Worm (Caenorhabditis elegans) whole organism, L4 larva: ENCODE data around the gene yju-2.

Source experiments
- D1046.2 ChIP-seq: fragments of 200-800 bp; sonication (Bioruptor generic); IDR thresholded peaks from 2 replicates; pipeline ENCODE4 v1.3.6; 2022; ENCODE audit warnings: missing genetic modification characterization, missing compliant biosample characterization
- F37D6.2 ChIP-seq: sonication (generic microtip); optimal IDR thresholded peaks from 2 replicates; lab custom pipeline; 2016; ENCODE audit warnings: mild to moderate bottlenecking, missing genetic modification characterization, missing compliant biosample characterization
- F44E2.7 ChIP-seq: fragments of 200-800 bp; sonication (Bioruptor generic); IDR thresholded peaks from 2 replicates; pipeline ENCODE4 v2.1.2; 2022; ENCODE audit warnings: missing genetic modification characterization, missing compliant biosample characterization
- R02D3.7 ChIP-seq: fragments of 150-350 bp; sonication (generic microtip); optimal IDR thresholded peaks from 3 replicates; lab custom pipeline; 2014; ENCODE audit warnings: missing biosample characterization, missing genetic modification characterization
- T20F7.1 ChIP-seq: fragments of 200-800 bp; sonication (Bioruptor generic); optimal IDR thresholded peaks from 2 replicates; lab custom pipeline; 2018; ENCODE audit warnings: mild to moderate bottlenecking, missing genetic modification characterization, missing compliant biosample characterization
- T26A8.4 ChIP-seq: fragments of 200-800 bp; sonication (Bioruptor generic); IDR thresholded peaks from 2 replicates; pipeline ENCODE4 v1.3.6; 2022; ENCODE audit warnings: missing genetic modification characterization, missing compliant biosample characterization
- Y48G9A.11 ChIP-seq: fragments of 200-800 bp; sonication (Bioruptor generic); IDR thresholded peaks from 2 replicates; pipeline ENCODE4 v1.3.6; 2022; ENCODE audit warnings: missing genetic modification reagents, missing genetic modification characterization, missing compliant biosample characterization
- ZK546.5 ChIP-seq, 2 experiments: sonication (generic microtip); optimal IDR thresholded peaks; 2 replicates each; lab custom pipeline; 2017; ENCODE audit warnings: missing biosample characterization in 2 of 2, missing genetic modification characterization in 2 of 2
- aha-1 ChIP-seq: fragments of 150-350 bp; peaks from one replicate; lab custom pipeline; 2014; ENCODE audit warnings: missing biosample characterization, missing genetic modification characterization
- ama-1 ChIP-seq: fragments of 150-350 bp; optimal IDR thresholded peaks from 2 replicates; lab custom pipeline; 2014; ENCODE audit warnings: inconsistent platforms, mixed read lengths
- arid-1 ChIP-seq: fragments of 200-800 bp; sonication (Bioruptor generic); conservative IDR thresholded peaks from 2 replicates; pipeline ENCODE4 v1.3.6; 2022; ENCODE audit warnings: missing genetic modification reagents, missing genetic modification characterization, missing compliant biosample characterization
- ceh-28 ChIP-seq: fragments of 150-350 bp; optimal IDR thresholded peaks from 2 replicates; lab custom pipeline; 2014; ENCODE audit warnings: missing biosample characterization, missing genetic modification reagents, missing genetic modification characterization
- ceh-44 ChIP-seq: fragments of 200-800 bp; sonication (Bioruptor generic); IDR thresholded peaks from 2 replicates; pipeline ENCODE4 v1.3.6; 2022; ENCODE audit warnings: missing genetic modification reagents, missing genetic modification characterization, missing compliant biosample characterization
- dmd-8 ChIP-seq: fragments of 200-800 bp; sonication (Bioruptor generic); IDR thresholded peaks from 2 replicates; pipeline ENCODE4 v1.3.6; 2022; ENCODE audit warnings: missing genetic modification characterization, missing compliant biosample characterization
- dmd-9 ChIP-seq: fragments of 200-800 bp; sonication (Bioruptor generic); IDR thresholded peaks from 2 replicates; pipeline ENCODE4 v1.3.6; 2022; ENCODE audit warnings: missing genetic modification reagents, missing genetic modification characterization, missing compliant biosample characterization
- duxl-1 ChIP-seq: sonication (generic microtip); optimal IDR thresholded peaks from 2 replicates; lab custom pipeline; 2016; ENCODE audit warnings: mild to moderate bottlenecking, missing genetic modification characterization, moderate library complexity, missing compliant biosample characterization; ENCODE audit not compliant: poor library complexity
- dve-1 ChIP-seq: sonication (generic microtip); optimal IDR thresholded peaks from 2 replicates; lab custom pipeline; 2017; ENCODE audit warnings: antibody characterized with exemption, mild to moderate bottlenecking, missing genetic modification characterization, missing compliant biosample characterization; ENCODE audit not compliant: insufficient read depth
- egl-43 ChIP-seq: fragments of 200-800 bp; sonication (Bioruptor generic); IDR thresholded peaks from 2 replicates; pipeline ENCODE4 v1.3.6; 2022; ENCODE audit warnings: missing genetic modification reagents, missing genetic modification characterization, missing compliant biosample characterization
- fkh-10 ChIP-seq: fragments of 150-350 bp; optimal IDR thresholded peaks from 2 replicates; lab custom pipeline; 2014; ENCODE audit warnings: missing biosample characterization, missing genetic modification reagents, missing genetic modification characterization
- hlh-11 ChIP-seq: fragments of 200-800 bp; sonication (Bioruptor generic); optimal IDR thresholded peaks from 2 replicates; lab custom pipeline; 2018; ENCODE audit warnings: mild to moderate bottlenecking, missing genetic modification characterization, missing compliant biosample characterization
- hlh-30 ChIP-seq: sonication (generic microtip); optimal IDR thresholded peaks from 2 replicates; lab custom pipeline; 2017; ENCODE audit warnings: antibody characterized with exemption, mild to moderate bottlenecking, missing genetic modification characterization, missing compliant biosample characterization; ENCODE audit not compliant: insufficient read depth
- jun-1 ChIP-seq: fragments of 150-350 bp; optimal IDR thresholded peaks from 2 replicates; lab custom pipeline; 2014; ENCODE audit warnings: missing biosample characterization, missing genetic modification reagents, missing genetic modification characterization
- lin-29 ChIP-seq: fragments of 200-800 bp; sonication (Bioruptor generic); IDR thresholded peaks from 2 replicates; pipeline ENCODE4 v1.3.6; 2022; ENCODE audit warnings: missing genetic modification reagents, missing genetic modification characterization, missing compliant biosample characterization
- lin-39 ChIP-seq: fragments of 150-350 bp; optimal IDR thresholded peaks from 2 replicates; lab custom pipeline; 2014; ENCODE audit warnings: missing biosample characterization, missing genetic modification reagents, missing genetic modification characterization
- madf-5 ChIP-seq, 2 experiments: fragments of 200-800 bp; sonication (Bioruptor generic); IDR thresholded peaks; 2 replicates each; pipeline ENCODE4 v1.3.6; 2022; ENCODE audit warnings: missing compliant biosample characterization in 2 of 2, missing genetic modification characterization in 2 of 2
- mdt-29 ChIP-seq: fragments of 200-800 bp; sonication (Bioruptor generic); IDR thresholded peaks from 2 replicates; pipeline ENCODE4 v1.3.6; 2022; ENCODE audit warnings: missing genetic modification reagents, missing genetic modification characterization, missing compliant biosample characterization
- mes-2 ChIP-seq: sonication (generic microtip); optimal IDR thresholded peaks from 2 replicates; lab custom pipeline; 2016; ENCODE audit warnings: missing genotype, mild to moderate bottlenecking, missing genetic modification characterization, missing compliant biosample characterization; ENCODE audit not compliant: poor library complexity, severe bottlenecking
- nhr-102 ChIP-seq: sonication (generic microtip); optimal IDR thresholded peaks from 2 replicates; lab custom pipeline; 2016; ENCODE audit warnings: mild to moderate bottlenecking, missing genetic modification characterization, moderate library complexity, missing compliant biosample characterization
- nhr-28 ChIP-seq: fragments of 150-350 bp; optimal IDR thresholded peaks from 2 replicates; lab custom pipeline; 2014; ENCODE audit warnings: missing biosample characterization, missing genetic modification characterization
- nhr-6 ChIP-seq: fragments of 150-350 bp; optimal IDR thresholded peaks from 2 replicates; lab custom pipeline; 2014; ENCODE audit warnings: missing biosample characterization, missing genetic modification characterization
- nhr-76 ChIP-seq: fragments of 150-350 bp; optimal IDR thresholded peaks from 2 replicates; lab custom pipeline; 2014; ENCODE audit warnings: missing biosample characterization, missing genetic modification characterization
- pqm-1 ChIP-seq: sonication (generic microtip); optimal IDR thresholded peaks from 2 replicates; lab custom pipeline; 2017; ENCODE audit warnings: missing biosample characterization, missing genetic modification characterization
- rbr-2 ChIP-seq: sonication (generic microtip); optimal IDR thresholded peaks from 2 replicates; lab custom pipeline; 2016; ENCODE audit warnings: missing genotype, missing genetic modification characterization, missing compliant biosample characterization
- saeg-2 ChIP-seq: fragments of 200-800 bp; sonication (Bioruptor generic); IDR thresholded peaks from 2 replicates; pipeline ENCODE4 v1.3.6; 2022; ENCODE audit warnings: missing genetic modification reagents, missing genetic modification characterization, missing compliant biosample characterization
- tra-1 ChIP-seq: fragments of 200-800 bp; sonication (Bioruptor generic); IDR thresholded peaks from 2 replicates; pipeline ENCODE4 v1.3.6; 2022; ENCODE audit warnings: missing genetic modification reagents, missing genetic modification characterization, missing compliant biosample characterization
- unc-130 ChIP-seq: sonication (generic microtip); optimal IDR thresholded peaks from 2 replicates; lab custom pipeline; 2016; ENCODE audit warnings: missing genetic modification reagents, missing genetic modification characterization, missing compliant biosample characterization
- unc-62 ChIP-seq, 3 experiments: fragments of 150-350 bp in 1 of 3; sonication (generic microtip); optimal IDR thresholded peaks in 2 of 3; peaks in 1 of 3; 1 replicate in 1 of 3; 2 replicates in 2 of 3; lab custom pipeline; 2014 to 2017; ENCODE audit warnings: missing biosample characterization in 3 of 3, missing genetic modification characterization in 3 of 3, missing genetic modification reagents in 3 of 3, missing genotype in 1 of 3
- zfp-2 ChIP-seq: sonication (generic microtip); optimal IDR thresholded peaks from 2 replicates; lab custom pipeline; 2016; ENCODE audit warnings: mild to moderate bottlenecking, missing genetic modification characterization, missing compliant biosample characterization
- zip-2 ChIP-seq: fragments of 150-350 bp; optimal IDR thresholded peaks from 2 replicates; lab custom pipeline; 2014; ENCODE audit warnings: missing biosample characterization, missing genetic modification characterization
- ztf-7 ChIP-seq: fragments of 150-350 bp; optimal IDR thresholded peaks from 2 replicates; lab custom pipeline; 2014; ENCODE audit warnings: missing biosample characterization, missing genetic modification characterization

Gene yju-2

DNA sequence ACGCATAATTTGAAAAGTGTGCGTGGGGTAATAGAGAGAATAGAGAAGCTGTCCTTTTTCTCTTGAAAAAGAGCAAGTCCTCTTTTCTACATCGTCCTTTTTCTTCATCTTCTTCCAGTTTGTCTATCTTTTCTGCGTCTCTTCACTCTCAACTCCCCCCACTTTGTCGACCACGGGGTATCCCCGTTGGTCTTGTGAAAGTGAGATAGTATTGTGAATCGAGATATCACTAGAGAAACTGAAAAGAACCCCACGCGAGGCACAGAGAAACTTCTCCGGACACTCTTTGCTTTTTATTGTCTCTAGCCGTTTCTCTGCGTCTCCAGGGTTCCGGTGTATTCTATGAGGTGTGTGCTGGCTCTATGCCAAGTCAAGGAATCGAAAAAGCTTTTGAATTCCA lies 28.5 kb upstream of the yju-2 start (continued):
- TF ChIP-seq F37D6.2, result peak; percentile 80
- TF ChIP-seq R02D3.7, result no peak
- TF ChIP-seq F44E2.7 (GFP tag; lab: Robert Waterston, UW), result no peak
- TF ChIP-seq pqm-1 (tag; lab: Kevin White, UChicago), result peak; percentile 39
- 0 out of 2 replicates have a peak, but pooled peaks have one; percentile 18 for TF ChIP-seq lin-29 (GFP tag; lab: Robert Waterston, UW)
- TF ChIP-seq rbr-2 (tag; lab: Kevin White, UChicago), result peak; percentile 92
- peak; percentile 89 for TF ChIP-seq T26A8.4 (GFP tag; lab: Robert Waterston, UW)
- peak; percentile 77 for TF ChIP-seq T20F7.1 (GFP tag; lab: Kevin White, UChicago)
- peak; percentile 92 for TF ChIP-seq nhr-28 (tag; lab: Kevin White, UChicago)
- peak; percentile 54 for TF ChIP-seq nhr-76 (tag; lab: Kevin White, UChicago)
- peak; percentile 60 for TF ChIP-seq arid-1 (GFP tag; lab: Robert Waterston, UW)
- TF ChIP-seq ceh-28 (tag; lab: Kevin White, UChicago), result peak; percentile 27
- peak; percentile 63 for TF ChIP-seq duxl-1 (tag; lab: Kevin White, UChicago)
- TF ChIP-seq dmd-9 (GFP tag; lab: Robert Waterston, UW), result peak; percentile 64; the same call in 1 of the 2 replicates
- TF ChIP-seq hlh-30, result peak; percentile 98

DNA sequence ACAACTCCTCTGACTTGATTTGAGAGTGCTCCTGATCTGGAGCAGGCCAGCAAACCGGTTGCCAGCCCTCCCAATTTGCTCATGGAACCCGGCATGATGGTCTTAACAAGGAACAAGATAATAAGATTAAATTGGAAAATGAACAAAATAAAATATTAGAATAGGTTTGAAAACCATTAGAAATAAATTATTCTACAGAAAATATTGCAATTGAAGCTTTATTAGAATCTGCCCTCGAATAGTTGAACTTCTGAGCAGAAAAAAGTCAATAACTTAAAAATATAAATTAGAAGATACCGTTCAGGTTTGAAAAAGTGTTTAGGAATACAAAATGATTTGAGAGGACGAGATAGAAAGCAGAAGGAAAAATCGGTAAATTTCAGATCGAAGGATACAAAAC lies 25.4 kb upstream of the yju-2 start, which contains the start of gene nuo-4:
nuo-4 (minus strand) TSS at position 101 of the 400 bp plus-strand sequence.
- no peak for TF ChIP-seq aha-1
- TF ChIP-seq ama-1, result peak; percentile 28

DNA sequence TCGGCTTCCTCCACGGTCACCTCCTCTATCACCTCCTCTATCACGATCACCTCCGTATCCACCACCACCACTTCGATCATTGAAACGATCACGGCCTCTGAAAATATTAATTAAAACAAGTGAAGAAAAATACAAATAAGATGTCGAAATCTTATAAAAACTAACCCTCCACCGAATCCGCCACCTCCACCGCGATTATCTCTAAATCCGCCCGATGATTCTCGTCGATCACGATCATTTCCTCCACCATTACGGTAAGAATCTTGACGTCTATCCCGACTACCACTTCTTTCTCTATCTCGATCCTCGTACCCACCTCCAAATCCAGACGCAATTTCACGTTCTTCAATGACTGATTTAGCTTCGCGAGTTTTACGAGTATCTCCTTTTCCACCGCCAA lies 24.9 kb upstream of the yju-2 start:
- TF ChIP-seq egl-43 (no peak), Y48G9A.11 (GFP tag; lab: Robert Waterston, UW) (no peak), fkh-10 (GFP tag; lab: Kevin White, UChicago) (no peak), unc-62 (GFP tag; optimal IDR thresholded peaks at IDR 0.05 in 1 of 2; lab: Kevin White, UChicago) (peak in 1 of 2 experiments; percentile 64), unc-62 (tag; optimal IDR thresholded peaks at IDR 0.05; lab: Kevin White, UChicago) (no peak), aha-1 (peak; percentile 66), madf-5 (GFP tag; IDR thresholded peaks at IDR 0.05; lab: Robert Waterston, UW) (no peak), zfp-2 (tag; lab: Kevin White, UChicago) (no peak)

DNA sequence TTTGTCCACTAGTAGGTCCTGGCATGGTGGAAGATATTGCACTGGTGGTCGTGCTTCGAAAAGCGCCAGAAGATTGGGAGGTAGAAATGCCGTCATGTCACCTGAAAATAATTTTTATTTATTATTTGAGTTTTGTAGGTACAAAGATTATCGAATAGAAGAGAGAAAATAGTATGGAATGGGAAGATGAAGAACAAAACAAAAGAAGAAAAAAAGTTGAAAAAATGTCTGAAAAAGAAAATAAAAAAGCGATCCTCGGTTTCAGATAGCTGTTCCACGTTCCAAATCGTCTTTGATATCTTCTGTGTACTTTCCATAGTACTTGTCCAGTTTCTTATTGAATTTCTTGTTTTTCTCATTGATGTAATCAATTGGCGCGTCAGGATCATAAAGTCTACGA lies 23.1 kb upstream of the yju-2 start, which contains the start of gene rnp-7:
rnp-7 (minus strand) TSS at position 101 of the 400 bp plus-strand sequence.
- no peak for TF ChIP-seq zip-2 (tag; lab: Kevin White, UChicago)

DNA sequence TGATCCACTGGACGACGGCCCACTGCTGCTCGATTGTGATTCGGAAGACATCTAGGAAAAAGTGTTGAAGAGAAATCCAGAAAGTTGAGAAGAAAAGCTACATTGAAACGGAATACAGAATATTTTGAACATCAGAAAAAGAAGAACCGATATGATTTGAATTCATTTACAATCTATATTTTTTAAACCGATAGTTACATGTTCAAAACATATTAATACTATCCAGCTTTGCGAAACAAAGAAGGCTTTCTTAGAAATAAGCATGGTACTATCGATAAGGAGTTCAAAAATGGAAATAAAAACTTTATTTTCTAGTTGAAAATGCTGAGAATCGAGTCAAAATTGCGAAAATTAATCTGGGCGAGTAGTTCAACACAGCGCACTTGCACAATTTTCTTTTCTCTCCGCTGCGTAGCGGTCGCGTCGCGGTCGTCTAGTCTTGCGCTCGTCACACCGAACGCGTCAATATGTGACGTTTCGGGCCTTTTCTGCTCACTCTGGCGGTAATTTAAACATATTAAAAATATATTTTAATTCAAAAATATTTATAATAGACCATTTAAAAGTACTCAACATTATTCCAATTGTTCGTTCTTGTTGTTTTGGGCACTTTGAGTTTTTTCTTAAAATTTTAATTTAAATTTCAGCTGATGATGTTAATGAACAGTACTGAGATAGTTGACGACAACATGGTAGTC lies 21.9 kb upstream of the yju-2 start, which contains the start of the genes syf-2 and K04G7.1:
syf-2 (minus strand) TSS at position 51 of the 698 bp plus-strand sequence.
K04G7.1 (plus strand) TSS at position 648 of the 698 bp plus-strand sequence.
- TF ChIP-seq ZK546.5 (tag; optimal IDR thresholded peaks at IDR 0.05; lab: Kevin White, UChicago) (peak in 1 of 2 experiments; percentile 18), zip-2 (tag; lab: Kevin White, UChicago) (no peak), dve-1 (peak; percentile 90), tra-1 (GFP tag; lab: Robert Waterston, UW) (0 out of 2 replicates have a peak, but pooled peaks have one; percentile 57), rbr-2 (tag; lab: Kevin White, UChicago) (peak; percentile 87), unc-130 (GFP tag; lab: Kevin White, UChicago) (peak; percentile 76), D1046.2 (peak; percentile 35; the same call in 1 of the 2 replicates), mes-2 (peak; percentile 91), arid-1 (GFP tag; lab: Robert Waterston, UW) (peak; percentile 78), jun-1 (tag; lab: Kevin White, UChicago) (no peak), hlh-30 (peak; percentile 94), nhr-6 (peak; percentile 78), F37D6.2 (peak; percentile 83), T20F7.1 (GFP tag; lab: Kevin White, UChicago) (peak; percentile 91), ceh-44 (GFP tag; lab: Robert Waterston, UW) (no peak), ztf-7 (tag; lab: Kevin White, UChicago) (peak; percentile 17), nhr-102 (tag; lab: Kevin White, UChicago) (peak; percentile 48), hlh-11 (tag; lab: Kevin White, UChicago) (peak; percentile 91), T26A8.4 (GFP tag; lab: Robert Waterston, UW) (peak; percentile 59; the same call in 1 of the 2 replicates), mdt-29 (peak; percentile 45; the same call in 1 of the 2 replicates), saeg-2 (GFP tag; lab: Robert Waterston, UW) (peak; percentile 74; the same call in 1 of the 2 replicates), lin-39 (tag; lab: Kevin White, UChicago) (no peak), egl-43 (peak; percentile 67; the same call in 1 of the 2 replicates), dmd-8 (GFP tag; lab: Robert Waterston, UW) (no peak), dmd-9 (GFP tag; lab: Robert Waterston, UW) (peak; percentile 77)
